Worm (Caenorhabditis elegans): Measurements from ENCODE around the gene H25P19.1.

Gene H25P19.1

DNA sequence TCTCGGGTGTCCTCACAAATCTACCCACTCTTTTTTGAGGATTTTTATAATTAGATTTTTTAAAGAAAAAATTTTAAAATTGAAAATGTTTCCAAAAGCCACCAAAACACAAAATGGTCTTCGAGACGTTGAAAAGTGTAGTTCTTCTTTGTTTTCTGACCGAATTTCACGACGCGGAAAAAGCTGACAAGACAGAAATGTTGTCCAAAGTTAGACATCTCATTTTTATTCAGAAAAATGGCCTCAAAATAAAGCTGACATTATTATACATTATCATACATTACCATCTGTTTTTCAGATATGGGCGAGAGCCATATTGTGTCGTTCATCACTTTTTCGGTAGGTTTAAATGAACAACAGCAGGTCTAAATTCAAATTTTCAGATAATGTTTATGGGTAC lies 7.8 kb upstream of the H25P19.1 start, which contains the start of gene srx-22:
TSS of gene srx-22 (plus strand) at position 301 of the 400 bp plus-strand sequence.
- TF ChIP-seq ama-1 (optimal IDR thresholded peaks at IDR 0.05) (no peak), ZK546.5 (tag; optimal IDR thresholded peaks at IDR 0.05) (no peak), aly-2 (tag; optimal IDR thresholded peaks at IDR 0.05) (no peak), nhr-237 (tag; optimal IDR thresholded peaks at IDR 0.05) (no peak), lin-11 (tag; optimal IDR thresholded peaks at IDR 0.05) (no peak), blmp-1 (tag; optimal IDR thresholded peaks at IDR 0.05; ENCODE audit: insufficient read depth) (no peak), Y55F3AM.14 (GFP tag; optimal IDR thresholded peaks at IDR 0.05) (no peak), lsy-2 (tag; optimal IDR thresholded peaks at IDR 0.05) (no peak), unc-55 (GFP tag; optimal IDR thresholded peaks at IDR 0.05) (no peak)

DNA sequence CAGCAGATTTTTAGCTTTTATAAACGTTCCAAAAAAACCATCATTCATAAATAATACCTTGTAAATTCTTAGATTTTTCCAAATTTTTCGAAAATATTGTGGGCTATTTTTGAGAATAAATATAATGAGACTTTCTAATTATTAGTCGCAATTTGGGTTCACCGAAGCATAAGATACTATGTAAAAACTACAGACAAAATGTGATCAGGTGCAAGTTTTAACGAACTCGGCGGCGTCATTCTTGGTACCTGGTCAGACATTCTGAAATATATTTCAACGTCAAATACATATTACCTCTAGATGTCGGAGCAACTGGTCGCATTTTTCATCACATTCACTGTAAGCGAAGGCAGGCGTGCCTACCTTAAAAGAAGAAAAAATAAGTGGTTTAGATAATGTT lies 5.5 kb upstream of the H25P19.1 start, which contains the start of gene srx-23:
TSS of gene srx-23 (plus strand) at position 301 of the 400 bp plus-strand sequence.
- TF ChIP-seq sma-9 (GFP tag; optimal IDR thresholded peaks at IDR 0.05): no peak
- TF ChIP-seq sma-9 (tag; optimal IDR thresholded peaks at IDR 0.05): no peak
- TF ChIP-seq elt-1 (tag; optimal IDR thresholded peaks at IDR 0.05): no peak
- no peak for TF ChIP-seq unc-39 (tag; optimal IDR thresholded peaks at IDR 0.05)
- no peak for TF ChIP-seq nhr-12 (tag; optimal IDR thresholded peaks at IDR 0.05)
- no peak for TF ChIP-seq egl-27 (tag; optimal IDR thresholded peaks at IDR 0.05)
- no peak for TF ChIP-seq nhr-25 (tag; optimal IDR thresholded peaks at IDR 0.05)
- TF ChIP-seq nhr-11 (tag; optimal IDR thresholded peaks at IDR 0.05): no peak
- TF ChIP-seq ZK546.5 (tag; optimal IDR thresholded peaks at IDR 0.05): no peak
- TF ChIP-seq alr-1 (tag; optimal IDR thresholded peaks at IDR 0.05): no peak
- no peak for TF ChIP-seq R02D3.7 (tag; optimal IDR thresholded peaks at IDR 0.05)
- TF ChIP-seq mab-5 (tag; optimal IDR thresholded peaks at IDR 0.05): no peak
- no peak for TF ChIP-seq nhr-129 (tag; optimal IDR thresholded peaks at IDR 0.05)

DNA sequence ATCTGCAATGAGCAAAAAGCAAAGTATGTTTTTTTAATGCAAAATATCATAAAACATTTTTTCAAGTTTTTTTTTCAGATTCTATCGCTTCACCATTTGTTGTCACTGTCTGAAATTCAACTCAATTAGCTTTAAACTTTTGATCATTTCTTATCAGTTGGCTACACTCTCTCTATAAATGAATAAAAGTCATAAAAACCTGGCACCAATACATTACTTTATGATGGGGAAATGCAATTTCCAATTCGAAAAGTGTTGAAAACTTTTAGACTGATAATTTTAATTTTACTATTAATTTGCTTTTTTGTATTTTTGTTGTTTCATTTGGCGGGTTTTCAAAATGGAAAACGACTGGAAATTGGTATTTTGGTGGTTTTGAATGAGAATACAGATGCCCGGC lies 3.6 kb upstream of the H25P19.1 start, which contains the start of gene F31F4.1:
TSS of gene F31F4.1 (plus strand) at position 203 of the 400 bp plus-strand sequence.
- TF ChIP-seq dmd-4 (tag; optimal IDR thresholded peaks at IDR 0.05) (no peak), egl-27 (tag; optimal IDR thresholded peaks at IDR 0.05) (no peak), fos-1 (tag; optimal IDR thresholded peaks at IDR 0.05) (peak; percentile 29), sem-4 (tag; optimal IDR thresholded peaks at IDR 0.05) (no peak), elt-1 (tag; optimal IDR thresholded peaks at IDR 0.05) (no peak), Y55F3AM.14 (GFP tag; optimal IDR thresholded peaks at IDR 0.05) (no peak), unc-39 (tag; optimal IDR thresholded peaks at IDR 0.05) (no peak), ztf-11 (tag; optimal IDR thresholded peaks at IDR 0.05) (no peak)

DNA sequence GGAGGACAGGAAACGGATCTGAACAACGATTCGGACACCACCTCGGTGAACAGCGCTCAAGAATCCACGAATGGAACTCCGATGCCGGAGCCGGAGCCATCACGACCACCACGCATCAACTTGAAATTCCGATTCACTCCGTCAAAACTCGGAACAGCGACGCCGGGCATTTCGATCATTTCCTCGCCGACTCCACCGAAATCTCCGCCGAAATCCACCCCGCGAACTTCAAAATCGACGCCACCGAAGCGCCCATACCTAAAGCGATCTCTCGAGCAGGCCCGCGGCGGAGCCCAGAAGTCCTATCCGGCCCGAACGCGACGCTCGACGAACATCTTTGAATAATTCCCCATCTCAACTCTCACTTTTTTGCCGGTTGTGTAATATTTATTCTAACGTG lies 2.1 kb downstream of the H25P19.1 start:
- TF ChIP-seq lin-13 (GFP tag; optimal IDR thresholded peaks at IDR 0.05): no peak
- no peak for TF ChIP-seq aly-2 (tag; optimal IDR thresholded peaks at IDR 0.05)
- no peak for TF ChIP-seq zag-1 (tag; optimal IDR thresholded peaks at IDR 0.05)

DNA sequence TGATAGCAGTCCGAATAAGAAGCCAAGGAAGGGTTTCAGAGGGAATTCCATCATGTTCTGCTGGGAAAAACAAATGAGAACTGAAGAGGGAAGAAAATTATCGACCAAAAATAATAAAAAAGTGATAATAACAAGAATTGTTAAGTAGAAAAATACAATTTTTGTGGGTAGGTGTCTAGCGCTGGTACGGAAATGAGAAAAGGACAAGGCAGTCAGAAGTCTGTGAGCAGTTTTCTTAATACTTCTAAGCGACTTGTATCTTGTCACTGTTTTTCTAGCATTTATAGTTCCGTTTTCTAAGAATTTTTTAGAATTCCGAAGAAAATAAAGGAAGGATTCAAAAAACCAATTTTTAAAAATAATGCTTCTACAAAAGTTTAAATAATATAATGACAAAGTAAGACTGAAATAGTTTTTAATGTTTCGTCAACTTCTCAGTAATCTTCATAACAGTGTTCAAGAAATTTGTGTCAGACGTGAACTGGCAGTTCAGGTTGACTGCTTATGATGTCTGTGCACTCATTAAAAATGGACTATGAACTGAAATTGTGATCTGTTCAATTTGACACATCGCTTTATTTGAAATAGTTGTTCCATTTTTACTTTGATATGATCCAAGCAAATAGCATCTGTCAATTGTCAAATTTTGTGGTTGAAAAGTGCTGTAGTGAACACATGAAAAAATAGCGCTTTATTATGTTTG lies 5.4 kb downstream of the H25P19.1 start, which contains the start of gene srx-4:
TSS of gene srx-4 (minus strand) at position 51 of the 703 bp plus-strand sequence.
- TF ChIP-seq sem-4 (tag; optimal IDR thresholded peaks at IDR 0.05) (no peak), aly-2 (tag; optimal IDR thresholded peaks at IDR 0.05) (no peak), ceh-16 (tag; optimal IDR thresholded peaks at IDR 0.05) (no peak), ceh-82 (tag; optimal IDR thresholded peaks at IDR 0.05) (no peak), egl-27 (tag; optimal IDR thresholded peaks at IDR 0.05) (no peak), C34F6.9 (tag; optimal IDR thresholded peaks at IDR 0.05) (no peak), crh-2 (tag; optimal IDR thresholded peaks at IDR 0.05) (no peak), ama-1 (optimal IDR thresholded peaks at IDR 0.05) (no peak), elt-1 (tag; optimal IDR thresholded peaks at IDR 0.05) (no peak), mdl-1 (tag; optimal IDR thresholded peaks at IDR 0.05) (no peak), nhr-21 (tag; optimal IDR thresholded peaks at IDR 0.05) (no peak), F13H6.1 (tag; optimal IDR thresholded peaks at IDR 0.05) (no peak), nhr-23 (tag; optimal IDR thresholded peaks at IDR 0.05) (no peak), lin-13 (GFP tag; optimal IDR thresholded peaks at IDR 0.05) (no peak), ZK546.5 (tag; optimal IDR thresholded peaks at IDR 0.05) (no peak)

All from whole organism, L2 larva.